Worm (Caenorhabditis elegans): ENCODE data around the gene nhr-130.

DNA sequence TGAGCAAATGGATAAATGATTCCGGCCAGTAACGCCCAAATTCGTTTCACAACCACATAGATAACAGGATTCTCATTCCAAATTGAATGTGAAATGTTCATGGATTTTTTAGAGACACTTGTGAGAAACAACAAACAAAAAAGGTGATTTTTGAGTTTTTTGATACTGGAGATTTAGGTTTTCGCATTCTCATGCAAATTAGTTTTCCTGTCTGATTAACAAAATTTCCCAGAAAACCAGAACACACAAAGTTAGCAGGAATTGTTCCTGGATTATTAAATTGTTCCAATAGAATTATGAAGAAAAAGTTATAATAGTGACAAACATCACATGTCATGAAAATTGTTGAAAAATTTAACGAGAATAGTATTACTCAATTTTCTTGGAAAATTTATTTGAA is 39.9 kb downstream of the nhr-130 start, which contains the start of gene srh-33:
- TF ChIP-seq tbx-11 (GFP tag; IDR thresholded peaks at IDR 0.05) (no peak), ceh-13 (GFP tag; optimal IDR thresholded peaks at IDR 0.05) (no peak), sea-1 (GFP tag; conservative IDR thresholded peaks at IDR 0.05) (no peak)

Measured in whole organism, early embryonic.